Worm (Caenorhabditis elegans): ENCODE measurements around the gene C36A4.4.
A peak's percentile ranks its signal among the peaks of the same experiment; 100 is the strongest.
"Not testable (repeated sequence)": the region's sequence is repeated elsewhere in the genome, so short reads cannot be mapped to it uniquely, and the experiment has no call there.

- TF ChIP-seq ztf-23 (GFP tag; IDR thresholded peaks at IDR 0.05); tab-1 (GFP tag; IDR thresholded peaks at IDR 0.05); cog-1 (tag; optimal IDR thresholded peaks at IDR 0.05); med-1 (GFP tag; optimal IDR thresholded peaks at IDR 0.05; ENCODE audit: insufficient read depth); ref-1 (GFP tag; conservative IDR thresholded peaks at IDR 0.05); flt-1 (GFP tag; IDR thresholded peaks at IDR 0.05); ztf-29 (GFP tag; IDR thresholded peaks at IDR 0.05): not testable (repeated sequence)
- TF ChIP-seq T22C8.4 (GFP tag; IDR thresholded peaks at IDR 0.05), result 0 out of 2 replicates have a peak, but pooled peaks have one; percentile 13
These were observed 2.3 kb upstream of the C36A4.4 start for ce11 chrIII:3845708-3846107.
